Fruit fly (Drosophila melanogaster) whole organism, larva: ENCODE measurements around the gene CG14183.

Experiments
- noc ChIP-seq: fragments of 200-800 bp; sonication (Bioruptor generic); optimal IDR thresholded peaks from 3 replicates; lab custom pipeline; 2019; ENCODE audit warnings: missing biosample characterization, mild to moderate bottlenecking, missing genetic modification characterization, moderate library complexity

CG14183 gene

dm6 chr3L:19988891-19989290 lies 38.7 kb downstream of the CG14183 start, which contains the start of gene Csas:
Gene Csas (minus strand): TSS chr3L:19988991.
- TF ChIP-seq noc = no peak

- TF ChIP-seq noc = no peak
Measured at dm6 chr3L:19985768-19986167, 41.9 kb downstream of the CG14183 start, which contains the start of the genes hale and schuy. Gene hale (minus strand): TSS chr3L:19985868. Gene schuy (plus strand): TSS chr3L:19986093.

dm6 chr3L:19981385-19981784 lies 46.2 kb downstream of the CG14183 start, which contains the start of gene CG17732:
Gene CG17732 (plus strand): TSS chr3L:19981685.
- no peak for TF ChIP-seq noc

dm6 chr3L:19979592-19979991 lies 48.0 kb downstream of the CG14183 start, which contains the start of gene CG14182:
Gene CG14182 (minus strand): TSS chr3L:19979812.
- TF ChIP-seq noc = no peak

dm6 chr3L:19978088-19978487 lies 49.5 kb downstream of the CG14183 start:
- TF ChIP-seq noc = no peak
